Worm (Caenorhabditis elegans): ENCODE results near the gene lact-6.
A peak's percentile ranks its signal among the peaks of the same experiment; 100 is the strongest.

The lact-6 gene

DNA sequence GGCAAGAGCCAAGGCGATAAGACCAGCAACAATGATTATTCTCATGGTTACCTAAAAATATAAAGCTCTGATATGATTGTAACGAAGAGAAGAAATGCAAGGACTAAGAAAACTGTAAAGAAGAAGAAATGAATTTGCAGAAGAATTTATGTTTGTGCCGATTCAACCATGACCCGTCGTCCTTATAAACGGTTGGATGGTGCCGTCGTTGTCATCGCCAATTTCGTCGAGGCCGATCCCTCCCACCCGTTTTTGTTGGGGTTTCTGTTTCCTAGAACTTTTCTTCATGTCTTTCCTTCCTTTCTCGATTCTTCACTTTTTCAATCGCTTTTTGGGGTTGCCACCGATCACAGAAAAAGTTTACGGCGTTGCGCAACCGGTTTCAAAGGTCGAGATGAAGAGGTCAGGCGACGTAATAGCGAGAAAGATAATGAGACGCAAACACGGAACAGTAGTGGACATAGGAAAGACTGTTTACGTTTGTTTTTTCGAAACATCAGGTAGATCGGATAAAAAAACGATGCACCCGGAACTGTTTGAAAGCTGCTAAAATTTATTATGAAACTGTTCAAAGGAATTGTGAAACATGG is 40.8 kb upstream of the lact-6 start, which contains the start of gene epic-1 (continued):
- TF ChIP-seq nhr-23 (tag; optimal IDR thresholded peaks at IDR 0.05) (no peak), ceh-82 (tag; optimal IDR thresholded peaks at IDR 0.05) (no peak), dmd-4 (tag; optimal IDR thresholded peaks at IDR 0.05) (no peak), nhr-77 (tag; optimal IDR thresholded peaks at IDR 0.05) (no peak), nhr-21 (tag; optimal IDR thresholded peaks at IDR 0.05) (peak; percentile 43), ztf-1 (GFP tag; conservative IDR thresholded peaks at IDR 0.05) (no peak)

DNA sequence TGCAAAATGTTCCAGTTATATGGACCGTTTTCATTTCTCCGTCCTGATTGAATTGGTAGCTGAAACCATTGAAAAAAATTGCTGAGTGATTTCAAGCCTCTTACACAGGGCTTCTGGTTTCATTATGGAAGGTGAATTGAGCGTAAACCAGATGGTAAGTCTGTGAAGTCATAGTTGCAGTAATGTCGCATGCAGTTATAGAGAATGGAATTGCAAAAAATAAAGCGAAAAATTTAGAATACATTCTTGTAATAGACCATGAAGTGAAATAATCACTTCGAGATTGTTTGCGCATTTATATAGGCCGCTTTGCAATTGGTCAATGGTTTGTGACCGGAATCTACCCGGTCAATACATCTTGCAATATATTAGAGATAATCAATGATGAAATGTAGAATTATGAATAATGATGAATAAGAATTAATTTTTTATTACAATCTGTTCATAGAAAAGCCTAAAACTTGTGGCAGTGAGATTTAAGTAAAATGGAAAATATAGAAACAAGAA is 39.0 kb upstream of the lact-6 start, which contains the start of gene F11E6.4:
Gene F11E6.4, minus strand, starts transcription at position 259 of the 507 bp plus-strand sequence.
- TF ChIP-seq zag-1 (tag; optimal IDR thresholded peaks at IDR 0.05), result no peak
- peak; percentile 28 for TF ChIP-seq lin-13 (GFP tag; optimal IDR thresholded peaks at IDR 0.05)
- peak; percentile 21 for TF ChIP-seq ama-1 (optimal IDR thresholded peaks at IDR 0.05)
- peak; percentile 35 for TF ChIP-seq ztf-4 (tag; optimal IDR thresholded peaks at IDR 0.05)
- TF ChIP-seq nhr-25 (tag; optimal IDR thresholded peaks at IDR 0.05), result peak; percentile 73

DNA sequence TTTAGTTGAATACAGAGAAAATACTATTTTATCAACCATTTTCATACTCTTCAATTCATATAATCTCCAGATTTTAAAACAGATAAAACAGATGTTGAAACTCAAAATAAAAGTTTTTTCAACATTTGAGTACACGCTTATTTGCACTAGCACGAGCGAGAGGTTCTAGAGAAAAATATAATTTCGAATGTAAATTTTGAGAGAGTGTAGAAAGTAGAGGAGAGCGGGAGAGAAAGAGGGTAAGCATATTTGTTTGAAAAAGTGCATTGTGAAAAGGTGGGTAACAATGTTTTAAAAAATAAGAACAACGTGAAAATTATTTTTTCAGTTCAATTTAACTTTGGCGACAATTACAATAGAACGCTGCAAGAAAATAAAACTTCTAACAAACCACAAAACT is 36.6 kb upstream of the lact-6 start:
- TF ChIP-seq unc-55 (GFP tag; optimal IDR thresholded peaks at IDR 0.05) (peak; percentile 68), nhr-129 (tag; optimal IDR thresholded peaks at IDR 0.05) (no peak), nhr-11 (tag; optimal IDR thresholded peaks at IDR 0.05) (no peak), mab-5 (tag; optimal IDR thresholded peaks at IDR 0.05) (no peak), C34F6.9 (tag; optimal IDR thresholded peaks at IDR 0.05) (peak; percentile 38), nhr-25 (tag; optimal IDR thresholded peaks at IDR 0.05) (no peak)

DNA sequence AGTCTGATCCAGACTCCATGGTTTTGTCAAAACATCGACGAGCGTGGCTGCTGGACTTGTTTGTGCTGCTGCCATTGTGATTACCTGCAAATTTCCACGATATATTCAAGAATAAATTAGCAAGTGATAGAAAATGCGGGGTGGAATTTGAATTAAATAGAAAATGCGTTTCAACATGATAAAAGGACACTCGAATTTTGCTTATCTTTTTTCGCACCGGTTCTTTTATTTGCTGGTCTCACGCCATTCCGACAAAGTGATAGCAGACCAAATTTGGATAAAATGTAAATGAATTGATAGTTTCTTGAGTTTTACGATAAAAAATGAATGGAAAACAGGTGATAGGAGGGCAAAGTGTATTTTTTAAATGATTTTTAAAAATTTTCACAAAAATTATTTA is 36.1 kb upstream of the lact-6 start, which contains the start of gene elo-2:
Gene elo-2, minus strand, starts transcription at position 84 of the 400 bp plus-strand sequence.
- TF ChIP-seq zag-1 (tag; optimal IDR thresholded peaks at IDR 0.05) (no peak), fos-1 (tag; optimal IDR thresholded peaks at IDR 0.05) (peak; percentile 30), Y55F3AM.14 (GFP tag; optimal IDR thresholded peaks at IDR 0.05) (no peak), nhr-10 (tag; optimal IDR thresholded peaks at IDR 0.05) (no peak), lsy-2 (tag; optimal IDR thresholded peaks at IDR 0.05) (no peak), ztf-11 (tag; optimal IDR thresholded peaks at IDR 0.05) (no peak), elt-3 (tag; optimal IDR thresholded peaks at IDR 0.05) (no peak), C34F6.9 (tag; optimal IDR thresholded peaks at IDR 0.05) (no peak), unc-55 (GFP tag; optimal IDR thresholded peaks at IDR 0.05) (no peak), crh-2 (tag; optimal IDR thresholded peaks at IDR 0.05) (peak; percentile 9), lin-11 (tag; optimal IDR thresholded peaks at IDR 0.05) (no peak), nhr-77 (tag; optimal IDR thresholded peaks at IDR 0.05) (no peak), blmp-1 (tag; optimal IDR thresholded peaks at IDR 0.05; ENCODE audit: insufficient read depth) (no peak), aly-2 (tag; optimal IDR thresholded peaks at IDR 0.05) (no peak), nhr-25 (tag; optimal IDR thresholded peaks at IDR 0.05) (no peak), F13H6.1 (tag; optimal IDR thresholded peaks at IDR 0.05) (no peak), nhr-12 (tag; optimal IDR thresholded peaks at IDR 0.05) (no peak), ztf-1 (GFP tag; conservative IDR thresholded peaks at IDR 0.05) (no peak), nhr-23 (tag; optimal IDR thresholded peaks at IDR 0.05) (no peak), gmeb-1 (tag; optimal IDR thresholded peaks at IDR 0.05) (peak; percentile 40), ceh-16 (tag; optimal IDR thresholded peaks at IDR 0.05) (no peak), snpc-4 (tag; optimal IDR thresholded peaks at IDR 0.05) (no peak), lin-39 (tag; optimal IDR thresholded peaks at IDR 0.05) (no peak), ZK546.5 (tag; optimal IDR thresholded peaks at IDR 0.05) (no peak), sma-9 (GFP tag; optimal IDR thresholded peaks at IDR 0.05) (peak; percentile 59), sma-9 (tag; optimal IDR thresholded peaks at IDR 0.05) (no peak)

DNA sequence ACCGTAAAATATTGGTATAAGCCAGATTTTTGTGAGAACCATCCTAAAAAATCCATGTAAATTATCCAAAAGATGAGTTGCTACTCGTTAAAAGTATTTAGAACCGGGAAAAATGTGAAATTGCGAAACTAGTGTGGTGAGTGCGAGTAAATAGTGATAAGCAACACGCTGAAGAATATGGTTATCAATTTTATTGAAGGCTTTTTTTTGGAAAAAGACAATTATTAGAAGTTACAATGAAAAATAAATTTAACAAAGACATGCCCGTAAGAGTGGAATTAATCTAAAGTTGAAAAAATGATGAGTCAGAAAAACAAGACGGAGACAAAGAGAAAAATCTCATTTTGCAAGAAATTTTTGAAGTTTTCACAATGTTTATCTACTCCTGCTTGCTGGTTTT is 34.7 kb upstream of the lact-6 start, which contains the start of gene F11E6.6:
Gene F11E6.6, minus strand, starts transcription at position 101 of the 400 bp plus-strand sequence.
- TF ChIP-seq unc-62 (GFP tag; optimal IDR thresholded peaks at IDR 0.05) (no peak), F13H6.1 (tag; optimal IDR thresholded peaks at IDR 0.05) (no peak), fos-1 (tag; optimal IDR thresholded peaks at IDR 0.05) (peak; percentile 48), mbf-1 (tag; optimal IDR thresholded peaks at IDR 0.05) (no peak)
